Fruit fly (Drosophila melanogaster) whole organism: Measurements from ENCODE around the gene MAGE.

Experiments
- CG8478 ChIP-seq: fragments of >200 bp; optimal IDR thresholded peaks from 2 replicates; lab custom pipeline; 2018; ENCODE audit warnings: inconsistent platforms
- Dll ChIP-seq: fragments of >200 bp; optimal IDR thresholded peaks from 2 replicates; lab custom pipeline; 2017
- EcR ChIP-seq, 2 experiments: fragments of >200 bp; optimal IDR thresholded peaks; 2 replicates each; lab custom pipeline; 2017; ENCODE audit warnings: missing biosample characterization in 2 of 2, missing genetic modification characterization in 2 of 2, missing genetic modification reagents in 2 of 2
- pan ChIP-seq: fragments of >200 bp; optimal IDR thresholded peaks from 2 replicates; lab custom pipeline; 2017
- psq ChIP-seq: fragments of >200 bp; optimal IDR thresholded peaks from 2 replicates; lab custom pipeline; 2017
- usp ChIP-seq: fragments of >200 bp; optimal IDR thresholded peaks from 2 replicates; lab custom pipeline; 2017; ENCODE audit warnings: missing biosample characterization, missing genetic modification characterization, mixed read lengths

The MAGE gene

DNA sequence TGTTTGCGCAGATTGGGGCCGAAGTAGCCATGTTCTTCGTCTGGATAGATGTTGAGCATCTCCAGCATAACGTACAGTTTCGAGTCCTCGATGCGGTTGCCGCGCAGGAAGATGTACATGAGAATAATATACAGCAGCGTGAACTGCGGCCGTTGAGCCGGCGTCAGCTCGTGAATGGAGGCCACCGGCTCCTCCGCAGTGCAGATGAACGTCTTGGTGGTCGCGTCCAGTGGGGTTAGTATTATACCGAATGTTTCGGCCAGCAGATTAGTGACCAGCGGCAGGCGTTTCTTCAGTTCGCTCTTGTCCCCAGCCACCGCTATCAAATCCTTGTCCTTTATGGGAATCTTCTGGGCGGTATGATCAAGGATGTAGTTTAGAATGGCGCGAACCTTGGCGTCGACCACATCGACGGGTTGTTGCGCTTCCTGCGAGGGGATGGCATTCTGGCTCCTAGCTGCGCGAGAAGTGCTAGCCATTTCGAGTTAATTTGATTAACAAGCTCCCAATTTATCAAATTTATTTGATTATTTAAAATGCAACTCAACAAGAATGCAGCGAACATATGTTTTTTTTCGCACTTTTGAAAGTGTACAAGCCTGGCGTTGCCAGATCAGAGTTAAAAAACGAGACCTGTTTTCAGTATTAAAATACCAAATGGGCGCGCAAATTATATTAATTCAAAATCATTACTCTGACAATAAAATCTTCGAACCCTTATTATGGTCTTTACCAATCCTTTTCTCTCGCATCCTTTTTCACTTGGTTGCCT lies at the start of gene MAGE:
Gene MAGE (minus strand): TSS at position 595 of the 772 bp plus-strand sequence.
- TF ChIP-seq pan (lab: Kevin White, UChicago) (no peak), usp (GFP tag; lab: Kevin White, UChicago) (no peak), CG8478 (lab: Kevin White, UChicago) (no peak), EcR (GFP tag; optimal IDR thresholded peaks at IDR 0.05; lab: Kevin White, UChicago) (no peak), psq (lab: Kevin White, UChicago) (no peak), Dll (lab: Kevin White, UChicago) (no peak)

DNA sequence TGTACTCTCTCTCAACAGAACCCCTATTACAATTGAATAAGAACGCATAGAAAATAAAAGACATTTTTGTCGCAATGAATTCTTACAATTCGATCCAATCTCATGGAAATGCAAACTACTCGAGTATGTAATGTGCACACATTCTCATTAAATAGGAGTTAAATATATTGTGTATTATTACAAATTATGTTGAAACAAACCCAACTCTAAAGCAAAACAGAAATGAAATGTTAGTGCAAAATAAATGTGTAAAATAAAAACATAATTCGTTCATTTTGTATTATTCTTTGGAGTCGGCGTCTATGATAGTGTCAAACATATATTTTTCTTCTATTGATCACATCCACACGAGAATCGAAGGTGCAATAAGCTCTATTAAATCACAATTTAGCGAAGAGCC lies 45.7 kb upstream of the MAGE start, which contains the start of gene CG14609:
Gene CG14609 (plus strand): TSS at position 301 of the 400 bp plus-strand sequence.
- TF ChIP-seq Dll (lab: Kevin White, UChicago): no peak
- TF ChIP-seq CG8478 (lab: Kevin White, UChicago): no peak
- TF ChIP-seq psq (lab: Kevin White, UChicago): no peak
- TF ChIP-seq usp (GFP tag; lab: Kevin White, UChicago): no peak
- no peak for TF ChIP-seq pan (lab: Kevin White, UChicago)

dm6 chr3R:7199849-7200248 lies 44.9 kb upstream of the MAGE start:
- TF ChIP-seq usp (GFP tag; lab: Kevin White, UChicago) (no peak), psq (lab: Kevin White, UChicago) (no peak), pan (lab: Kevin White, UChicago) (no peak), EcR (GFP tag; optimal IDR thresholded peaks at IDR 0.05; lab: Kevin White, UChicago) (no peak), Dll (lab: Kevin White, UChicago) (no peak), CG8478 (lab: Kevin White, UChicago) (no peak)

DNA sequence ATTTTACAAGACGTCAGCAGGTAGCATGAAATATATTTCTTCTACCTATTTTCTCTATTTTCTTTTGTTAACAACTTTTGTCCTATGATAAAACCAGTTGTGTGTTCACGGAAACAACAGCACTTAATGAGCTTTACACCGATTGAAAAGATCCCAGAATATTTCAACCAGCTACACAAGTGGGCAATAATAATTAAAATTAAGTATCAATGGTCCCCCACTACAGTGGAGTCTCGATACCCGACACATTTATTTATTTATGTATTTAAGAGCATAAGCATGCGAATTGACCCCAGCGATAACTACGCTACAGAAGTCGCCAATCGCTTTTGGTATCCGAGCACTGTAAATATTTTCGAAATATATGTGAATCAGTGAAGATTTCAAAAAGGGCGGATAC lies 33.7 kb upstream of the MAGE start:
- TF ChIP-seq usp (GFP tag; lab: Kevin White, UChicago): no peak
- no peak for TF ChIP-seq CG8478 (lab: Kevin White, UChicago)
- TF ChIP-seq psq (lab: Kevin White, UChicago): no peak
- TF ChIP-seq EcR (GFP tag; optimal IDR thresholded peaks at IDR 0.05; lab: Kevin White, UChicago): no peak
- TF ChIP-seq Dll (lab: Kevin White, UChicago): no peak
- TF ChIP-seq pan (lab: Kevin White, UChicago): no peak

- TF ChIP-seq usp (GFP tag; lab: Kevin White, UChicago): no peak
- TF ChIP-seq psq (lab: Kevin White, UChicago): no peak
- no peak for TF ChIP-seq pan (lab: Kevin White, UChicago)
- TF ChIP-seq EcR (GFP tag; optimal IDR thresholded peaks at IDR 0.05; lab: Kevin White, UChicago): no peak
- no peak for TF ChIP-seq CG8478 (lab: Kevin White, UChicago)
- TF ChIP-seq Dll (lab: Kevin White, UChicago): no peak
Observed at dm6 chr3R:7187989-7188388, 33.0 kb upstream of the MAGE start.

- TF ChIP-seq Dll (lab: Kevin White, UChicago): no peak
- no peak for TF ChIP-seq EcR (GFP tag; optimal IDR thresholded peaks at IDR 0.05; lab: Kevin White, UChicago)
- TF ChIP-seq psq (lab: Kevin White, UChicago): no peak
- no peak for TF ChIP-seq pan (lab: Kevin White, UChicago)
- no peak for TF ChIP-seq usp (GFP tag; lab: Kevin White, UChicago)
- no peak for TF ChIP-seq CG8478 (lab: Kevin White, UChicago)
Observed at dm6 chr3R:7187093-7187912, 32.3 kb upstream of the MAGE start.

DNA sequence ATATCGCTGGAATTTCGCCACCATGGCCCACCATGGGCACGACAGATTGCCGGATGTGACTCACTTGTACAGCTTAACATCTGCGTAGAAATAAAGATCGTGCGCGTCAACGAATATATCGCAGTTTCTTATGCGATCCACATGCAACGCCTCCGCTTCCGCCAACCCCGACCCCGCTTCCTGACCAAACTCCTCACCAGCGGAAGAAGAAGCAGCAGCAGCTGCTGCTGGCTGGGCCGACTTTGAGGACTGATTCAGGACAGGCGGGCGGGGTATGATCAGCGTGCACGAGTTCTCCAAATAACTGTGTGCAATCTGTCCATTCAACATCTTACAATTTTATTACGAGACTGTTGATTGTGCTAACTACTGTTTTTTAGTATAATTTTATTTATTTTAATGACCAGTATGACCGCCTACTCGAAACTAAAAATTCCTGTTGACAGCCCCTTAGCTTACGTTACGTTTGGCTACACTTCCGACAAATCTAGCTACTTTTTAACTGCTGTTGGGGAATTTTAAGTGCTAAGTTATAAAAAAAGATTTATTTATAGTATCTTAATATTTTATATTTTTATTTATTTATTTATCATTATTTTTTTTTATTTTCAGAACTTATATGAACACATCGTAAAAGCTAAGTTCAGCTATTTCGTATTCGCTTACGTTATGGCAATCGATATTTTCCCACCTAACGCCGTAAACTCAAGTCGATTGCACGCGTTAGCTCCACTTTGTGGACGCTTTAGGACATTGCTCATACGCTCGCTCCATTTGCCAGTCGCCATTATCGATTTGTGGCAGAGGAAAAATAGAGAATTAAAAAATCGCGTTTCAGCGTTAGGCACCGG lies 31.5 kb upstream of the MAGE start, which contains the start of the genes CG10055 and lap:
Gene CG10055 (minus strand): TSS at position 432 of the 851 bp plus-strand sequence.
Gene lap (plus strand): TSS at position 753 of the 851 bp plus-strand sequence.
- TF ChIP-seq Dll (lab: Kevin White, UChicago) (no peak), usp (GFP tag; lab: Kevin White, UChicago) (no peak), CG8478 (lab: Kevin White, UChicago) (no peak), EcR (GFP tag; optimal IDR thresholded peaks at IDR 0.05; lab: Kevin White, UChicago) (no peak), pan (lab: Kevin White, UChicago) (no peak), psq (lab: Kevin White, UChicago) (no peak)

DNA sequence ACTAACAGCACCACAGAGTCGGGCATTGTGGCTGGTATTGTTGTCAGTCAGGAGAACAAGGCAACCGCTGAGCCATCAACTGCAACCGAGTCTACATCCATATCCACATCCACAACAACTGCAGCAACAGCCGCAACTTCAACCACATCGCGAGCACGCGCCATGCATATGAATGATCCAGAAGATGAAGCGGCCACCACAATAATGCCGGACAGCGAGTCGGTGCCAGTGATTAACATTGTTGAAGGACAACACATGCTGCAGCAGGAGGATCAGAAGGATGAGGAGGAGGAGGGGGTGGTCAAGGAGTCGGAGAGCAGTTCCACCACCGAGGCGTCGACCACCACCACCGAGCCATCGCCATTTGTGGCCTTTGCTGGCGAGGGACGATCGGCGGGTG lies 19.8 kb upstream of the MAGE start:
- TF ChIP-seq psq (lab: Kevin White, UChicago) (no peak), pan (lab: Kevin White, UChicago) (no peak), CG8478 (lab: Kevin White, UChicago) (no peak), Dll (lab: Kevin White, UChicago) (no peak), EcR (GFP tag; optimal IDR thresholded peaks at IDR 0.05; lab: Kevin White, UChicago) (no peak), usp (GFP tag; lab: Kevin White, UChicago) (no peak)

DNA sequence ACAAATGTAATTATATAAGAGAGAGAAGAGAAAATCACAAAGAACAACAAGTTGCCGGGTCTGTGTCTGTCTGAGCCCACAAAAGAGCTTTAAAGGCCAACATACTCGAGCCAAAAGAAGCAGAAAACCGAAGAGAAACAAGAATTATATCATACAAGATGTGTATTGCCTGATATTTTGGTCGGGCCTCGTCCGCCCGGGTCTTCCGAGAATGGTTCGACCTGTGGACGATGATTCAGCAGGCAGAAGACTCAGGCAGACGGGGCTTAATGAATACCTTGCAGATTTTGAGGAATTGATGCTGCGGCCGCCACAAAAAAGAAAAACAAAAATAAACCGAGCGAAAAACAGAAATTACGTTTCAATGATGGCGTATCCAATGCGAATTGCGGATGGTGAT lies 18.0 kb upstream of the MAGE start:
- TF ChIP-seq Dll (lab: Kevin White, UChicago) (no peak), EcR (GFP tag; optimal IDR thresholded peaks at IDR 0.05; lab: Kevin White, UChicago) (no peak), usp (GFP tag; lab: Kevin White, UChicago) (no peak)
